Worm (Caenorhabditis elegans) whole organism, L4/young adult: ENCODE measurements around the gene C25H3.16.

ENCODE experiments used
- W03F9.2 ChIP-seq: fragments of 150-350 bp; optimal IDR thresholded peaks from 2 replicates; lab custom pipeline; 2014; ENCODE audit warnings: missing biosample characterization, missing genetic modification characterization
- dao-5 ChIP-seq: sonication (generic microtip); optimal IDR thresholded peaks from 2 replicates; lab custom pipeline; 2016; ENCODE audit warnings: missing genotype, missing genetic modification characterization, moderate library complexity, missing compliant biosample characterization
- him-1 ChIP-seq: sonication (generic microtip); optimal IDR thresholded peaks from 2 replicates; lab custom pipeline; 2016; ENCODE audit warnings: missing genotype, missing genetic modification reagents, missing genetic modification characterization, missing compliant biosample characterization

The C25H3.16 gene

DNA sequence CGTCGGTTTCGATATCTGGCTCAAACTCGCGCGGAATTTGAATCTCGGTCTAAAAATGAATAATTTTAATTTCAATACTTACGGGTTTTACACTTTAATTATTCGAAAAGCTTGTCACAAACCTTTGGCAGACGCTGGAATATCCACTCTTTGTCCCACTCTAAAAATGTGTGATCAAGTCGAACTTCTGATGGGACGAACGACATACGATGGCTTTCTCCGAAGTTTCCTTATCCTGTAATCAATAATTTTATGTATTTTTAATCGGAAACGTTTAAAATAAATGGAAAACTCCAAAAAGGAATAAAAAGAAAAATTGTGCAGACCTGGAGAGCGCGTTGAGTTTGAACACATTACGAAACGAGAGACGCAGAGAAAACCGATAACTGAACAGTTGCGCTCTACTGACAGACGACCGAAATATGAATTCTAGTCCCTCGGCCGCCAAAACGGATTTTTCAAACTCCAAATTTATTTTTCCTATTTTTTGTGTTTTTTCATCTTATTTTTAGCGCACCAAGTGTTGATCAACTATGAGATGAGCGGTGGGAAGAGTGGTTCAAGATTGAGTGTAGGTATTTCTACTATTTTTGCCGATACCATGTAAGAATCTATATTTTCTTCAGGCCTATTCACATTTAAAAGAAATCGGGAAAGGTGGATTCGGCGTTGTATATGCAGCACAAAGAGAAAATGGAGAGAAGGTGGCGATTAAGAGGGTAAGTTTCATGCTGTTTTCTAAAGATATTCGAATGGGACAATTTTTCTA is 16.7 kb upstream of the C25H3.16 start, which contains the start of the genes sam-4, F59E12.17 and zyg-1:
TSS of gene sam-4 (minus strand) at position 51 of the 769 bp plus-strand sequence.
TSS of gene F59E12.17 (minus strand) at position 235 of the 769 bp plus-strand sequence.
TSS of gene zyg-1 (plus strand) at position 513 of the 769 bp plus-strand sequence.
- TF ChIP-seq W03F9.2 (tag; lab: Kevin White, UChicago): peak; percentile 74
- no peak for TF ChIP-seq dao-5 (tag; lab: Kevin White, UChicago)

- TF ChIP-seq dao-5 (tag; lab: Kevin White, UChicago) (no peak), W03F9.2 (tag; lab: Kevin White, UChicago) (no peak), him-1 (no peak)
These were observed 14.7 kb upstream of the C25H3.16 start for ce11 chrII:5651426-5651825.

ce11 chrII:5652334-5652733 is 13.8 kb upstream of the C25H3.16 start, which contains the start of gene bli-2:
Gene bli-2 (minus strand): TSS chrII:5652434.
- TF ChIP-seq him-1 (no peak), W03F9.2 (tag; lab: Kevin White, UChicago) (no peak), dao-5 (tag; lab: Kevin White, UChicago) (no peak)

DNA sequence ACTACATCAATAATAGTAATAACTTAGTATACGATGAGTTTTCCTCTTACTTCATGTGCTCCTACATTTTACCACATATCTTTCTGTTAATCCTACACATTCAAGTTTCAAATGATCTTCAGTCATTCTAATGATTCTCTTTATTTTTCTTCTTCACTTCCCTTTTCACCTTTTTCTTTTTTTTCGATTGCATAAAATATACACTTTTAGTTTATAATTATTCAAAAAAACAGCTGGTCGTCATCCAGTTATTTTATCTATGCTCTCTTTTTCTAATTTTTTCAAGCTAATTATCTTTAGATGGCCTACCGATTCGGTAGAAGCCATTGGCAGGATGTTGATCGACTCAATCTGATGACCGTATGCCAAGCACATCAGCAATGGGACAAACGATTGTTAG is 11.9 kb upstream of the C25H3.16 start, which contains the start of gene F59E12.1:
TSS of gene F59E12.1 (plus strand) at position 301 of the 400 bp plus-strand sequence.
- TF ChIP-seq dao-5 (tag; lab: Kevin White, UChicago) (no peak), him-1 (no peak), W03F9.2 (tag; lab: Kevin White, UChicago) (no peak)

ce11 chrII:5659675-5660074 is 6.4 kb upstream of the C25H3.16 start, which contains the start of gene fut-3:
Gene fut-3 (minus strand): TSS chrII:5659775.
- TF ChIP-seq him-1 (no peak), W03F9.2 (tag; lab: Kevin White, UChicago) (no peak), dao-5 (tag; lab: Kevin White, UChicago) (no peak)

ce11 chrII:5660155-5660554 is 5.9 kb upstream of the C25H3.16 start:
- TF ChIP-seq him-1: no peak
- TF ChIP-seq dao-5 (tag; lab: Kevin White, UChicago): no peak
- no peak for TF ChIP-seq W03F9.2 (tag; lab: Kevin White, UChicago)

- no peak for TF ChIP-seq dao-5 (tag; lab: Kevin White, UChicago)
- peak; percentile 33 for TF ChIP-seq W03F9.2 (tag; lab: Kevin White, UChicago)
- TF ChIP-seq him-1: peak; percentile 73
These were observed 5.1 kb upstream of the C25H3.16 start, which contains the start of the genes ift-43 and mdt-26 for ce11 chrII:5660736-5661734. Gene ift-43 (minus strand): TSS chrII:5660786. Gene mdt-26 (plus strand): TSS chrII:5661181.

- peak; percentile 69 for TF ChIP-seq dao-5 (tag; lab: Kevin White, UChicago)
- TF ChIP-seq W03F9.2 (tag; lab: Kevin White, UChicago): no peak
- peak; percentile 84 for TF ChIP-seq him-1
These were observed 4.3 kb upstream of the C25H3.16 start for ce11 chrII:5661735-5662177.

DNA sequence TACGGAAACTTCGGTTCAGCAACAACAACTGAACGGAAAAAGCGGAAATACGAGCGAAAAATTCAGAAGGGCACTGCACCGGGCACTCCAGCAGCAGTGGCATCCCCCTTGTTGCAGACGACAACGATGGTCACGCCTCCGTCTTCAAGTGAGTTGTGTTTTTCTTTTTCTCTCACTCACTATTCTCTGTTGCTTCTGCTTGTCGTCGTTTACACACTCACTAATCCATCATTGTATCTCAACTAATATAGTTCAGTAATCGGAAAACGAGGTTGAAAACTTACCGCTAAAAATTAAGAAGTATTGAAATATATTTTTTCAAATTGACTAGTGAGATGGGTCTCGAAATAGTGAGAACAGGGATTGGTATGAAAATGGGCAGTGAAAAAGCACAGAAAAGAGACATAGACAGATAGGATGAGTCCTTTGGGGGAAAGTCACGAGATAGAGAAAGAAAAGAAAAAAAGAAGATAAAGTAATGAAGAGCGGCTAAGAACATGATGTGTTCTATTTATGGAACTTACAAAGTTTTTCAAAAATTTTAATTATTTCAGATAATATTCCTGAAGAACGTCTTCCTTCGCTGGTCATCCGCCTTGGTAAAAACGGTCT is 2.8 kb upstream of the C25H3.16 start:
- TF ChIP-seq W03F9.2 (tag; lab: Kevin White, UChicago) (no peak), dao-5 (tag; lab: Kevin White, UChicago) (no peak), him-1 (no peak)

DNA sequence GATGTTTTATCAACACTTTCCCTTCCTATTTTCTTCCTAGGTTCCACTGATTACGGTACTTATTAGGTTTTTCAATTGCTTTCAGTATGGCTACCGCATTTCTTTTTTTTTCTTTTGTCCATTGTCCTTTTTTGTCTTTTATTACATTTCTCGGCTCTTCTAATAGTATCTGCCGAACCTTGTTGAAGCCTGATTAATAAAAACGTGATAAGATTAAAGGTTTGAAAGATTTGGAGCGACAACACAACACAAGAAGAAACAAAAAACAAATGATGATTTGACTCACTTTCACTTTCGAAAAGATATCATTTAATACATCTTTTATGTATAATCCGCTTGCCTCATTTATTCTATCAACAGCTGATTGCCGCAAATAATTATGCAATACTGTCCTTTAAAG is 1.1 kb upstream of the C25H3.16 start, which contains the start of gene C25H3.15:
TSS of gene C25H3.15 (plus strand) at position 301 of the 400 bp plus-strand sequence.
- no peak for TF ChIP-seq him-1
- TF ChIP-seq W03F9.2 (tag; lab: Kevin White, UChicago): no peak

DNA sequence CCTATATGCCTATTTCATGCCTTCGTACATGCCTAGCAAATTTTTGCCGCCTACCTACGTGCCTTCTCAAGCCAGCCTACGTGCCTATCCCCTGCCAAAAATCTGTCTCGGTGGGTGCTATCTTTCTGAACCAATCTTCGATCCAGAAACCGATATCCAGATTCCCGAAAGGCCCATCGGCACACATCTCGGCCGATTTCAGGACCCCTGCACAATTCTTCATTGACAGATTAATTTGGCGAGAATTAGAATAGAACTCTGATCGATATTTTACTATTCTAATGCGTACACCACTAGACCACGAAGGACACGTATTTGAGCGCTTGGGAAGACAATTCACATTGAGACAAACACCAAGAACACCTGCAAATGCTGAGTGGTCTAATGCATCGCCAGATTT is 1.4 kb downstream of the C25H3.16 start:
- no peak for TF ChIP-seq W03F9.2 (tag; lab: Kevin White, UChicago)
- no peak for TF ChIP-seq dao-5 (tag; lab: Kevin White, UChicago)
- no peak for TF ChIP-seq him-1

DNA sequence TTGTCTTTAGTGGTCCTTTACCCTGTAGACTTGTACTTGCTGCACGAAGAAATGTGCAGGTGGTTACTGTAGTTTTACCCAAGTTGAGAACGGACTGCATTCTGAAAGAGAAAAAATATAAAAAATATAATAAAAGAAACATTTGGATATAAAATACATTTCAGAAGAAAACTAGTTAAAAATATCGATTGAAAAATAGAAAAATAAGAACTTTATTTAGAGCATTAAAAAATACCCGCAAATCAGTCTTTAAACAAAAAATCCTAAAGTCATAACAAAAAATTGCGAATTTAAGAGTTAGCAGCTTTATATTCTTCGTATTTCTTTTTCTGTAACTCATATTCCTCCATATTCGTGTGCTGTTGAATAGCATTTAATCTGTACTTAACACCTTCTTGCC is 2.7 kb downstream of the C25H3.16 start, which contains the start of gene C25H3.7:
TSS of gene C25H3.7 (minus strand) at position 101 of the 400 bp plus-strand sequence.
- no peak for TF ChIP-seq him-1
- no peak for TF ChIP-seq dao-5 (tag; lab: Kevin White, UChicago)
- TF ChIP-seq W03F9.2 (tag; lab: Kevin White, UChicago): no peak

DNA sequence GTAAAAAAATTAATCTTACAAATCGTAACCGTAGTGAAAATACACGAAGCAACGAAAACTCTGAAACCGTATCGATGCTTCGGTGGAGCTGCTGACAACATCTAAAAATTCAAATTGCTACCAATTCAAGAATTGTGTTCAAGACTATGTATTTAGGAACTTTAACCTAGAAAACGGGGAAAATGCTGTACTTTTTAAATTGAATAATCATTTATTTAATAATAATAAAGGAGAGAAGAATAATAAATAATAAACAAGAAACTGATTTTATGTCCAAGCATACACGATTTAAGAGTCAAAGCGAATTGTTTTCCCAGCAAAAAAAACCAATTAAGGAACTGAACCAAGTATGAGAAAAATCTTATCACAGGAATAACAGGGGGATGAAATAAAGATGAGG is 3.5 kb downstream of the C25H3.16 start, which contains the start of gene C25H3.17:
TSS of gene C25H3.17 (minus strand) at position 101 of the 400 bp plus-strand sequence.
- TF ChIP-seq W03F9.2 (tag; lab: Kevin White, UChicago) (no peak), him-1 (no peak)
